Worm (Caenorhabditis elegans) whole organism, L2 larva: ENCODE results near the gene ZK546.5.

Source experiments
- ZK546.5 ChIP-seq: sonication (generic microtip); optimal IDR thresholded peaks from 2 replicates; lab custom pipeline; 2017; ENCODE audit warnings: missing biosample characterization, missing genetic modification characterization
- blmp-1 ChIP-seq: sonication (generic microtip); optimal IDR thresholded peaks from 2 replicates; lab custom pipeline; 2017; ENCODE audit warnings: missing genetic modification characterization, mild to moderate bottlenecking, missing compliant biosample characterization, antibody characterized with exemption, moderate library complexity; ENCODE audit not compliant: insufficient read depth
- elt-1 ChIP-seq: fragments of 150-350 bp; optimal IDR thresholded peaks from 2 replicates; lab custom pipeline; 2014; ENCODE audit warnings: missing biosample characterization, missing genetic modification characterization
- nhr-11 ChIP-seq: fragments of 150-350 bp; optimal IDR thresholded peaks from 2 replicates; lab custom pipeline; 2014; ENCODE audit warnings: missing biosample characterization, missing genetic modification characterization
- nhr-237 ChIP-seq: fragments of 150-350 bp; optimal IDR thresholded peaks from 2 replicates; lab custom pipeline; 2014; ENCODE audit warnings: missing biosample characterization, missing genetic modification characterization
- nhr-25 ChIP-seq: fragments of 150-350 bp; sonication (generic microtip); optimal IDR thresholded peaks from 3 replicates; lab custom pipeline; 2014; ENCODE audit warnings: missing biosample characterization, missing genetic modification characterization
- nhr-6 ChIP-seq: fragments of 150-350 bp; optimal IDR thresholded peaks from 2 replicates; lab custom pipeline; 2014; ENCODE audit warnings: missing biosample characterization, missing genetic modification characterization
- nhr-77 ChIP-seq: fragments of 150-350 bp; optimal IDR thresholded peaks from 2 replicates; lab custom pipeline; 2014; ENCODE audit warnings: missing biosample characterization, missing genetic modification characterization
- unc-39 ChIP-seq: fragments of 150-350 bp; optimal IDR thresholded peaks from 2 replicates; lab custom pipeline; 2014; ENCODE audit warnings: missing biosample characterization, missing genetic modification characterization

- TF ChIP-seq ZK546.5 (tag; lab: Kevin White, UChicago) = no peak
- TF ChIP-seq blmp-1 = no peak
- TF ChIP-seq unc-39 (tag; lab: Kevin White, UChicago) = no peak
- TF ChIP-seq nhr-237 = no peak
- no peak for TF ChIP-seq elt-1 (tag; lab: Kevin White, UChicago)
- no peak for TF ChIP-seq nhr-25 (tag; lab: Kevin White, UChicago)
- TF ChIP-seq nhr-6 (tag; lab: Kevin White, UChicago) = no peak
- TF ChIP-seq nhr-77 (tag; lab: Kevin White, UChicago) = no peak
- no peak for TF ChIP-seq nhr-11 (tag; lab: Kevin White, UChicago)
Observed at ce11 chrII:4967636-4968035, 32.0 kb downstream of the ZK546.5 start.
